Worm (Caenorhabditis elegans) whole organism, L4/young adult: ENCODE results near the gene twk-34.

Experiments
- dao-5 ChIP-seq: sonication (generic microtip); optimal IDR thresholded peaks from 2 replicates; lab custom pipeline; 2016; ENCODE audit warnings: missing genotype, missing genetic modification characterization, moderate library complexity, missing compliant biosample characterization
- him-1 ChIP-seq: sonication (generic microtip); optimal IDR thresholded peaks from 2 replicates; lab custom pipeline; 2016; ENCODE audit warnings: missing genotype, missing genetic modification reagents, missing genetic modification characterization, missing compliant biosample characterization

DNA sequence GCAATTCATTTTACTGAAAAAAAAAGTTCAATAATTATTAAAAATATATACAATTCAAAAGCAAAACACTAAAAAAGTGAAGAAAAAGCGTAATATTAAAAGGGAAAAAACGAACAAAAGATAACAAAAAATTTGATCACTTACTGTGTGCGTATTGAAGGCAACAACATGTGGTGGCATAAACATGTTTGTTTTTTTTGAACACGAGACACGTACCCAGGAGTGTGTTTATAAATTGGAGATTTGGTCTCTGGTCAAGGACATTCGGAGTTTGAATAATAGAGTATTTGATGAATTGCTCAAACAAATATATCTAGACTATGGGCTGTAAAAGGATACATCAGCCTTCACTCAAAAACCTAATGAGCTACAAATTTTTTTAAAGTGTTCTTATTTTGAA is 10.9 kb downstream of the twk-34 start:
- TF ChIP-seq him-1 (tag; lab: Kevin White, UChicago): no peak
- TF ChIP-seq dao-5: no peak
